Worm (Caenorhabditis elegans): ENCODE data around the gene oig-1.

The oig-1 gene

DNA sequence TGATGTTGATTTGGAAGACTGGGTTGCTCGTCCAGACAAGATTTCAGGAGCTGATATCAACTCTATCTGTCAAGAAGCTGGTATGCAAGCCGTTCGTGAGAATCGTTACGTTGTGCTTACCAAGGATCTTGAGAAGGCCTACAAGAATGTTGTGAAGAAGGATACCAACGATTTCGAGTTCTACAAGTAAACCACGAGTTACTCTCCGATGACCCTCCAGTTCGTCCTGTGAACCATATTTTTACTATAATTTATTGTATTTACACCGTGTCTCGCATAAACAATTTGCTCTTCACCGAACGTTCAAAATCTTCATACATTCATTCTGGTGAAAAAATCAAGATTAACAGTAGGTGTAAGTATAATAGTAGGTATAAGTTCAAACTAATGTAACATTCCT, 34.5 kb downstream of the oig-1 start:
- TF ChIP-seq ceh-30 (tag; optimal IDR thresholded peaks at IDR 0.05) (no peak), ztf-16 (tag; optimal IDR thresholded peaks at IDR 0.05) (no peak), unc-86 (tag; optimal IDR thresholded peaks at IDR 0.05) (no peak), sox-2 (GFP tag; IDR thresholded peaks at IDR 0.05) (no peak), pha-4 (tag; optimal IDR thresholded peaks at IDR 0.05) (no peak), eyg-1 (tag; optimal IDR thresholded peaks at IDR 0.05) (no peak), tbx-2 (tag; optimal IDR thresholded peaks at IDR 0.05) (no peak), rnt-1 (tag; optimal IDR thresholded peaks at IDR 0.05) (no peak), tbx-7 (tag; optimal IDR thresholded peaks at IDR 0.05) (no peak)

ce11 chrIII:6489493-6489892, 36.0 kb downstream of the oig-1 start, which contains the start of gene rpt-3:
Gene rpt-3, plus strand, starts transcription at chrIII:6489793.
- no peak for TF ChIP-seq K02D7.2 (tag; optimal IDR thresholded peaks at IDR 0.05)
- TF ChIP-seq mec-3 (tag; optimal IDR thresholded peaks at IDR 0.05; ENCODE audit: borderline replicate concordance): no peak
- TF ChIP-seq ceh-18 (tag; optimal IDR thresholded peaks at IDR 0.05): no peak
- no peak for TF ChIP-seq ama-1 (optimal IDR thresholded peaks at IDR 0.05)
- no peak for TF ChIP-seq ttx-3 (tag; optimal IDR thresholded peaks at IDR 0.05)
- TF ChIP-seq fkh-6 (tag; optimal IDR thresholded peaks at IDR 0.05): no peak
- TF ChIP-seq ceh-6 (GFP tag; optimal IDR thresholded peaks at IDR 0.05): no peak
- TF ChIP-seq ztf-16 (tag; optimal IDR thresholded peaks at IDR 0.05): no peak
- no peak for TF ChIP-seq ahr-1 (tag; optimal IDR thresholded peaks at IDR 0.05)
- no peak for TF ChIP-seq fax-1 (tag; optimal IDR thresholded peaks at IDR 0.05)
- no peak for TF ChIP-seq C38D4.7 (GFP tag; optimal IDR thresholded peaks at IDR 0.05)
- TF ChIP-seq tbx-2 (tag; optimal IDR thresholded peaks at IDR 0.05): no peak
- no peak for TF ChIP-seq pag-3 (tag; optimal IDR thresholded peaks at IDR 0.05; ENCODE audit: borderline replicate concordance)
- TF ChIP-seq Y22D7AL.16 (tag; optimal IDR thresholded peaks at IDR 0.05): no peak

- no peak for TF ChIP-seq T23F11.4 (GFP tag; optimal IDR thresholded peaks at IDR 0.05)
- peak; percentile 1 for TF ChIP-seq unc-55 (GFP tag; optimal IDR thresholded peaks at IDR 0.05)
- TF ChIP-seq nfya-1 (tag; optimal IDR thresholded peaks at IDR 0.05): peak; percentile 28
These were observed 36.5 kb downstream of the oig-1 start for ce11 chrIII:6488916-6489315.

DNA sequence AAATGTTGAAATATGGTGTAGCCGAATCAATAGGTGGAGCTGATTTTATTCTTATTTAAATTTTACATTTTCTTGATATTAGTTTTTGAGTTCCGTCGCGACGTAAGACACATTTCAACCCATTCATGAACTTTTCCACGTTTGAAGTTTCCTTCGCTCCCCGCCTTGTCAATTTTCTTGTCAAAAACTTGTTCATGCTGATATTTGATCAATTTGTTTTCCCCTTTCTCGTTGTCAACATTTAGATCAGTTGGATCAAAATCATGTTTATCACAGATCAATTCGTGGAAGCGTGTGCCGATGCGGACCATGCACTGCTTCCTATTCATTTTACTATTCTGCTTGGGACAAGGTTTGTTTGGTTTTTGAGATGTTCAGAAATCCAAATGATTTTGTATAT, 42.5 kb downstream of the oig-1 start, which contains the start of gene chtb-2:
chtb-2 (plus strand) TSS at position 301 of the 400 bp plus-strand sequence.
- no peak for TF ChIP-seq ceh-9 (tag; optimal IDR thresholded peaks at IDR 0.05)
- TF ChIP-seq nfya-1 (tag; optimal IDR thresholded peaks at IDR 0.05): no peak
- no peak for TF ChIP-seq F13H6.1 (tag; optimal IDR thresholded peaks at IDR 0.05)
- no peak for TF ChIP-seq lin-11 (tag; optimal IDR thresholded peaks at IDR 0.05)
- TF ChIP-seq hlh-8 (tag; optimal IDR thresholded peaks at IDR 0.05): no peak
- TF ChIP-seq ceh-48 (tag; optimal IDR thresholded peaks at IDR 0.05): no peak
- no peak for TF ChIP-seq mec-3 (tag; optimal IDR thresholded peaks at IDR 0.05; ENCODE audit: borderline replicate concordance)
- no peak for TF ChIP-seq elt-4 (tag; optimal IDR thresholded peaks at IDR 0.05)
- TF ChIP-seq ttx-3 (tag; optimal IDR thresholded peaks at IDR 0.05): no peak
- TF ChIP-seq fkh-10 (GFP tag; optimal IDR thresholded peaks at IDR 0.05): no peak
- TF ChIP-seq dmd-4 (tag; optimal IDR thresholded peaks at IDR 0.05; ENCODE audit: borderline replicate concordance): no peak
- no peak for TF ChIP-seq ref-2 (tag; optimal IDR thresholded peaks at IDR 0.05)
- TF ChIP-seq elt-2 (tag; optimal IDR thresholded peaks at IDR 0.05): no peak

ce11 chrIII:6479439-6479838, 46.0 kb downstream of the oig-1 start:
- TF ChIP-seq fkh-6 (tag; optimal IDR thresholded peaks at IDR 0.05) (no peak), tbx-2 (tag; optimal IDR thresholded peaks at IDR 0.05) (no peak), ceh-45 (GFP tag; IDR thresholded peaks at IDR 0.05) (no peak), fax-1 (tag; optimal IDR thresholded peaks at IDR 0.05) (no peak), elt-4 (tag; optimal IDR thresholded peaks at IDR 0.05) (no peak), rnt-1 (tag; optimal IDR thresholded peaks at IDR 0.05) (no peak)
